Fruit fly (Drosophila melanogaster) whole organism, embryonic: Measurements from ENCODE around the gene Vps13D.
A peak's percentile ranks its signal among the peaks of the same experiment; 100 is the strongest.

ENCODE experiments used
- Awh ChIP-seq: fragments of 200-800 bp; sonication (Bioruptor generic); IDR thresholded peaks from 2 replicates; pipeline ENCODE4, ENCODE4 v1.3.6; 2022; ENCODE audit warnings: missing biosample characterization, missing genetic modification characterization
- Bgb ChIP-seq: fragments of 200-800 bp; sonication (Bioruptor generic); IDR thresholded peaks from 2 replicates; pipeline ENCODE4 v1.3.6; 2022; ENCODE audit warnings: missing biosample characterization, missing genetic modification characterization; ENCODE audit not compliant: partially characterized antibody
- CG10979 ChIP-seq: fragments of 200-800 bp; sonication (Bioruptor generic); optimal IDR thresholded peaks from 2 replicates; lab custom pipeline; 2018; ENCODE audit warnings: missing biosample characterization, mild to moderate bottlenecking, missing genetic modification characterization, moderate library complexity
- CG11456 ChIP-seq: fragments of 200-800 bp; sonication (Bioruptor generic); IDR thresholded peaks from 3 replicates; pipeline ENCODE4 v1.3.6; 2022; ENCODE audit warnings: missing biosample characterization, missing genetic modification characterization
- CG14667 ChIP-seq: fragments of 200-800 bp; sonication (Bioruptor generic); IDR thresholded peaks from 2 replicates; pipeline ENCODE4 v1.3.6; 2022; ENCODE audit warnings: missing biosample characterization, missing genetic modification characterization
- CG16779 ChIP-seq: fragments of 200-800 bp; sonication (Bioruptor generic); IDR thresholded peaks from 2 replicates; pipeline ENCODE4 v1.3.6; 2022; ENCODE audit warnings: missing biosample characterization, missing genetic modification characterization
- CG17186 ChIP-seq: fragments of 200-800 bp; sonication (Bioruptor generic); optimal IDR thresholded peaks from 3 replicates; lab custom pipeline; 2017; ENCODE audit warnings: missing biosample characterization, missing genetic modification reagents, missing genetic modification characterization
- CG17829 ChIP-seq: fragments of 200-800 bp; optimal IDR thresholded peaks from 2 replicates; lab custom pipeline; 2019; ENCODE audit warnings: missing biosample characterization, mild to moderate bottlenecking, missing genetic modification characterization, moderate library complexity
- CG2678 ChIP-seq: fragments of 200-800 bp; sonication (Bioruptor generic); optimal IDR thresholded peaks from 3 replicates; lab custom pipeline; 2019; ENCODE audit warnings: missing biosample characterization, mild to moderate bottlenecking, missing genetic modification characterization, moderate library complexity
- CG31365 ChIP-seq: fragments of 200-800 bp; sonication (Bioruptor generic); optimal IDR thresholded peaks from 2 replicates; lab custom pipeline; 2018; ENCODE audit warnings: missing biosample characterization, mild to moderate bottlenecking, missing genetic modification characterization
- CG31441 ChIP-seq: fragments of 200-800 bp; sonication (Bioruptor generic); IDR thresholded peaks from 2 replicates; pipeline ENCODE4 v1.3.6; 2022; ENCODE audit warnings: missing biosample characterization, missing genetic modification characterization
- CG3726 ChIP-seq: fragments of 200-800 bp; sonication (Bioruptor generic); IDR thresholded peaks from 3 replicates; pipeline ENCODE4, ENCODE4 v1.3.6; 2022; ENCODE audit warnings: missing biosample characterization, missing genetic modification characterization
- CG4282 ChIP-seq: fragments of 200-800 bp; sonication (Bioruptor generic); optimal IDR thresholded peaks from 2 replicates; lab custom pipeline; 2016; ENCODE audit warnings: missing biosample characterization, missing genetic modification characterization
- CG5180 ChIP-seq: fragments of 200-800 bp; sonication (Bioruptor generic); optimal IDR thresholded peaks from 3 replicates; lab custom pipeline; 2017; ENCODE audit warnings: missing biosample characterization, missing genetic modification characterization, mild to moderate bottlenecking, moderate library complexity, missing genetic modification reagents
- CG6254 ChIP-seq: fragments of 200-800 bp; sonication (Bioruptor generic); optimal IDR thresholded peaks from 3 replicates; lab custom pipeline; 2017; ENCODE audit warnings: mild to moderate bottlenecking, missing biosample characterization, missing genetic modification reagents, missing genetic modification characterization
- CG6654 ChIP-seq: fragments of 200-800 bp; sonication (Bioruptor generic); optimal IDR thresholded peaks from 2 replicates; lab custom pipeline; 2017; ENCODE audit warnings: missing biosample characterization, mild to moderate bottlenecking, missing genetic modification characterization
- CG6683 ChIP-seq: fragments of 200-800 bp; sonication (Bioruptor generic); optimal IDR thresholded peaks from 2 replicates; lab custom pipeline; 2017; ENCODE audit warnings: missing biosample characterization, mild to moderate bottlenecking, missing genetic modification characterization, missing genetic modification reagents
- CG7556 ChIP-seq: fragments of 200-800 bp; sonication (Bioruptor generic); optimal IDR thresholded peaks from 2 replicates; lab custom pipeline; 2017; ENCODE audit warnings: missing biosample characterization, mild to moderate bottlenecking, missing genetic modification characterization
- CG7786 ChIP-seq: fragments of 200-800 bp; sonication (Bioruptor generic); optimal IDR thresholded peaks from 2 replicates; lab custom pipeline; 2016; ENCODE audit warnings: missing biosample characterization, missing genetic modification characterization
- CG9797 ChIP-seq: fragments of 200-800 bp; sonication (Bioruptor generic); optimal IDR thresholded peaks from 3 replicates; lab custom pipeline; 2018; ENCODE audit warnings: missing biosample characterization, mild to moderate bottlenecking, missing genetic modification characterization
- CG9817 ChIP-seq: fragments of 200-800 bp; sonication (Bioruptor generic); optimal IDR thresholded peaks from 2 replicates; lab custom pipeline; 2018; ENCODE audit warnings: missing biosample characterization, mild to moderate bottlenecking, missing genetic modification characterization, moderate library complexity
- D ChIP-seq, 2 experiments: fragments of 200-800 bp in 1 of 2; fragments of >200 bp in 1 of 2; sonication (Bioruptor generic) in 1 of 2; optimal IDR thresholded peaks; 2 replicates in 1 of 2; 3 replicates in 1 of 2; lab custom pipeline; 2017; ENCODE audit warnings: mild to moderate bottlenecking in 1 of 2, missing biosample characterization in 1 of 2, missing genetic modification characterization in 1 of 2, missing genetic modification reagents in 1 of 2
- ERR ChIP-seq: fragments of 200-800 bp; sonication (Bioruptor generic); optimal IDR thresholded peaks from 2 replicates; lab custom pipeline; 2016; ENCODE audit warnings: missing biosample characterization, missing genetic modification characterization
- HHEX ChIP-seq: fragments of 200-800 bp; sonication (Bioruptor generic); optimal IDR thresholded peaks from 3 replicates; lab custom pipeline; 2017; ENCODE audit warnings: missing biosample characterization, mild to moderate bottlenecking, missing genetic modification characterization, missing genetic modification reagents
- HLH54F ChIP-seq: fragments of 200-800 bp; sonication (Bioruptor generic); optimal IDR thresholded peaks from 3 replicates; lab custom pipeline; 2016; ENCODE audit warnings: missing biosample characterization, missing genetic modification characterization
- HmgD ChIP-seq: fragments of 200-800 bp; sonication (Bioruptor generic); optimal IDR thresholded peaks from 3 replicates; lab custom pipeline; 2016; ENCODE audit warnings: missing biosample characterization, missing genetic modification characterization
- NC2β ChIP-seq: fragments of 200-800 bp; sonication (Bioruptor generic); optimal IDR thresholded peaks from 2 replicates; lab custom pipeline; 2016; ENCODE audit warnings: missing biosample characterization, missing genetic modification characterization
- Nf-YC ChIP-seq: fragments of 200-800 bp; optimal IDR thresholded peaks from 3 replicates; lab custom pipeline; 2019; ENCODE audit warnings: missing biosample characterization, mild to moderate bottlenecking, missing genetic modification characterization, moderate library complexity
- Rx ChIP-seq: fragments of 200-800 bp; sonication (Bioruptor generic); IDR thresholded peaks from 2 replicates; pipeline ENCODE4 v1.3.6; 2022; ENCODE audit warnings: missing biosample characterization, missing genetic modification characterization
- Six4 ChIP-seq: fragments of 200-800 bp; sonication (Bioruptor generic); optimal IDR thresholded peaks from 2 replicates; lab custom pipeline; 2016; ENCODE audit warnings: missing biosample characterization, missing genetic modification characterization
- ara ChIP-seq: fragments of 200-800 bp; sonication (Bioruptor generic); IDR thresholded peaks from 2 replicates; pipeline ENCODE4 v1.3.6; 2022; ENCODE audit warnings: missing biosample characterization, missing genetic modification characterization
- bsh ChIP-seq, 2 experiments: fragments of 200-800 bp; sonication (Bioruptor generic); optimal IDR thresholded peaks; 2 replicates each; lab custom pipeline; 2017 to 2018; ENCODE audit warnings: mild to moderate bottlenecking in 2 of 2, missing biosample characterization in 2 of 2, missing genetic modification characterization in 2 of 2, moderate library complexity in 1 of 2
- crol ChIP-seq: fragments of 200-800 bp; sonication (Bioruptor generic); IDR thresholded peaks from 2 replicates; pipeline ENCODE4 v1.3.6; 2022; ENCODE audit warnings: missing biosample characterization, missing genetic modification characterization
- crp ChIP-seq, 2 experiments: fragments of 200-800 bp; sonication (Bioruptor generic); optimal IDR thresholded peaks; 2 replicates in 1 of 2; 3 replicates in 1 of 2; lab custom pipeline; 2017; ENCODE audit warnings: missing biosample characterization in 2 of 2, missing genetic modification characterization in 2 of 2, mild to moderate bottlenecking in 1 of 2, moderate library complexity in 1 of 2
- dmrt11E ChIP-seq: fragments of 200-800 bp; sonication (Bioruptor generic); optimal IDR thresholded peaks from 3 replicates; lab custom pipeline; 2018; ENCODE audit warnings: missing biosample characterization, mild to moderate bottlenecking, missing genetic modification characterization, moderate library complexity
- gsb ChIP-seq: fragments of 200-800 bp; sonication (Bioruptor generic); IDR thresholded peaks from 2 replicates; pipeline ENCODE4 v1.3.6; 2022; ENCODE audit warnings: missing biosample characterization, missing genetic modification characterization
- gsb-n ChIP-seq: fragments of 200-800 bp; sonication (Bioruptor generic); optimal IDR thresholded peaks from 3 replicates; lab custom pipeline; 2018; ENCODE audit warnings: missing biosample characterization, mild to moderate bottlenecking, missing genetic modification characterization
- lola ChIP-seq, 3 experiments: fragments of >200 bp in 2 of 3; fragments of 200-800 bp in 1 of 3; sonication (Bioruptor generic) in 1 of 3; optimal IDR thresholded peaks; 2 replicates each; lab custom pipeline; 2017 to 2019; ENCODE audit warnings: missing biosample characterization in 3 of 3, missing genetic modification characterization in 3 of 3, mild to moderate bottlenecking in 1 of 3, moderate library complexity in 1 of 3
- mirr ChIP-seq: fragments of 200-800 bp; sonication (Bioruptor generic); optimal IDR thresholded peaks from 3 replicates; lab custom pipeline; 2018; ENCODE audit warnings: missing biosample characterization, mild to moderate bottlenecking, missing genetic modification characterization
- nmo ChIP-seq: fragments of 200-800 bp; sonication (Bioruptor generic); optimal IDR thresholded peaks from 2 replicates; lab custom pipeline; 2018; ENCODE audit warnings: missing biosample characterization, mild to moderate bottlenecking, missing genetic modification characterization, moderate library complexity
- odd ChIP-seq: fragments of 200-800 bp; sonication (Bioruptor generic); optimal IDR thresholded peaks from 2 replicates; lab custom pipeline; 2017; ENCODE audit warnings: missing biosample characterization, mild to moderate bottlenecking, missing genetic modification characterization
- onecut ChIP-seq: fragments of 200-800 bp; sonication (Bioruptor generic); IDR thresholded peaks from 2 replicates; pipeline ENCODE4 v1.3.6; 2022; ENCODE audit warnings: missing biosample characterization, missing genetic modification characterization
- pnt ChIP-seq: fragments of 200-800 bp; sonication (Bioruptor generic); optimal IDR thresholded peaks from 3 replicates; lab custom pipeline; 2016; ENCODE audit warnings: missing biosample characterization, missing genetic modification characterization
- prd ChIP-seq, 3 experiments: fragments of >200 bp in 2 of 3; fragments of 200-800 bp in 1 of 3; sonication (Bioruptor generic) in 1 of 3; optimal IDR thresholded peaks in 2 of 3; IDR thresholded peaks in 1 of 3; 2 replicates in 2 of 3; 3 replicates in 1 of 3; pipeline versions ENCODE4 v1.3.6 to Lab custom; 2017 to 2022; ENCODE audit warnings: missing biosample characterization in 1 of 3, missing genetic modification characterization in 1 of 3
- pros ChIP-seq: fragments of 200-800 bp; sonication (Bioruptor generic); optimal IDR thresholded peaks from 3 replicates; lab custom pipeline; 2019; ENCODE audit warnings: missing biosample characterization, mild to moderate bottlenecking, missing genetic modification characterization, moderate library complexity
- slbo ChIP-seq: fragments of 200-800 bp; sonication (Bioruptor generic); IDR thresholded peaks from 2 replicates; pipeline ENCODE4 v1.3.6; 2022; ENCODE audit warnings: missing biosample characterization, missing genetic modification characterization
- tin ChIP-seq: fragments of 200-800 bp; sonication (Bioruptor generic); optimal IDR thresholded peaks from 3 replicates; lab custom pipeline; 2016; ENCODE audit warnings: missing biosample characterization, missing genetic modification characterization
- trem ChIP-seq: fragments of 200-800 bp; optimal IDR thresholded peaks from 3 replicates; lab custom pipeline; 2019; ENCODE audit warnings: missing biosample characterization, mild to moderate bottlenecking, missing genetic modification characterization, moderate library complexity
- vfl ChIP-seq: fragments of 200-800 bp; sonication (Bioruptor generic); optimal IDR thresholded peaks from 2 replicates; lab custom pipeline; 2016; ENCODE audit warnings: missing biosample characterization, missing genetic modification characterization
- vvl ChIP-seq: fragments of 200-800 bp; sonication (Bioruptor generic); IDR thresholded peaks from 2 replicates; pipeline ENCODE4 v1.3.6; 2022; ENCODE audit warnings: missing biosample characterization, missing genetic modification characterization

The Vps13D gene

DNA sequence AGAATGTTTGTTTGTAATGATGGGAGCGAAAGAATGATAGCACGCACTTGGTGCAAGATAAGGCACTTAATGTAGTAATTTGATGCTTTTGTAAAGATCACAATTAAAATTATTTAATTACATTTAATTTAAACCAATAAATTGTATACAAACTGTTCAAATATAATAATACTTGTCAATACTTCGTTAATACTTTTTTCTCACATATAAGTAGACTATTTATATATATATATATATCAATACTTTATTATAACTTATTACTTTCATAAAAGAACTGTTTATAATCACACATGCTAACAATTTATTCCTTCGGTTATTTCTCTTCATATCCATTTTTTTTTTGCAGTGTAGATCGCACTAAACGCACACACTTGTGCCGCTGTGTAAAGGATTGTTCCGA, 37.2 kb upstream of the Vps13D start (continued):
- TF ChIP-seq odd (GFP tag; lab: Kevin White, UChicago) = no peak
- no peak for TF ChIP-seq CG17186 (GFP tag; lab: Kevin White, UChicago)
- no peak for TF ChIP-seq CG31365 (tag; lab: Kevin White, UChicago)
- no peak for TF ChIP-seq vfl (GFP tag; lab: Kevin White, UChicago)
- no peak for TF ChIP-seq prd (optimal IDR thresholded peaks at IDR 0.05; lab: Kevin White, UChicago)
- TF ChIP-seq prd (GFP tag; IDR thresholded peaks at IDR 0.05; lab: Robert Waterston, UW) = no peak
- TF ChIP-seq CG16779 (GFP tag; lab: Robert Waterston, UW) = no peak
- no peak for TF ChIP-seq HmgD (GFP tag; lab: Kevin White, UChicago)
- TF ChIP-seq nmo (GFP tag; lab: Kevin White, UChicago) = peak; percentile 33
- TF ChIP-seq CG11456 (GFP tag; lab: Robert Waterston, UW) = no peak
- no peak for TF ChIP-seq CG9817 (tag; lab: Kevin White, UChicago)
- TF ChIP-seq CG7786 (GFP tag; lab: Kevin White, UChicago) = no peak
- peak in 1 of 3 experiments; percentile 44 for TF ChIP-seq lola (GFP tag; optimal IDR thresholded peaks at IDR 0.05; lab: Kevin White, UChicago)
- peak; percentile 19 for TF ChIP-seq tin (GFP tag; lab: Kevin White, UChicago)
- TF ChIP-seq CG14667 (GFP tag; lab: Robert Waterston, UW) = no peak
- TF ChIP-seq crol (GFP tag; lab: Robert Waterston, UW) = no peak
- TF ChIP-seq HLH54F = no peak
- peak; percentile 2 for TF ChIP-seq gsb-n
- no peak for TF ChIP-seq Rx (GFP tag; lab: Robert Waterston, UW)
- TF ChIP-seq CG7556 (GFP tag; lab: Kevin White, UChicago) = peak; percentile 19
- peak; percentile 38 for TF ChIP-seq CG2678 (tag; lab: Kevin White, UChicago)
- no peak for TF ChIP-seq CG6683
- TF ChIP-seq crp (GFP tag; optimal IDR thresholded peaks at IDR 0.05; lab: Kevin White, UChicago) = no peak
- TF ChIP-seq vvl (GFP tag; lab: Robert Waterston, UW) = no peak
- no peak for TF ChIP-seq D (optimal IDR thresholded peaks at IDR 0.05; lab: Kevin White, UChicago)
- TF ChIP-seq D (GFP tag; optimal IDR thresholded peaks at IDR 0.05; lab: Kevin White, UChicago) = peak; percentile 24
- peak; percentile 26 for TF ChIP-seq CG6654
- TF ChIP-seq CG10979 = peak; percentile 69
- TF ChIP-seq Nf-YC (tag; lab: Kevin White, UChicago) = no peak
- no peak for TF ChIP-seq Awh (GFP tag; lab: Robert Waterston, UW)
- TF ChIP-seq pros (GFP tag; lab: Kevin White, UChicago) = no peak
- TF ChIP-seq onecut = no peak
- peak; percentile 49 for TF ChIP-seq CG6254 (GFP tag; lab: Kevin White, UChicago)
- no peak for TF ChIP-seq Bgb
- TF ChIP-seq gsb (GFP tag; lab: Robert Waterston, UW) = no peak
- no peak for TF ChIP-seq CG5180 (GFP tag; lab: Kevin White, UChicago)
- no peak for TF ChIP-seq NC2β (GFP tag; lab: Kevin White, UChicago)
- TF ChIP-seq mirr (GFP tag; lab: Kevin White, UChicago) = no peak
- TF ChIP-seq CG4282 (GFP tag; lab: Kevin White, UChicago) = no peak
- no peak for TF ChIP-seq CG3726 (GFP tag; lab: Robert Waterston, UW)
- TF ChIP-seq HHEX (GFP tag; lab: Kevin White, UChicago) = peak; percentile 20
- TF ChIP-seq Six4 (GFP tag; lab: Kevin White, UChicago) = no peak
- peak; percentile 53 for TF ChIP-seq CG31441 (GFP tag; lab: Robert Waterston, UW)
- TF ChIP-seq dmrt11E = peak; percentile 43
- TF ChIP-seq slbo (GFP tag; lab: Robert Waterston, UW) = no peak
- TF ChIP-seq ara (GFP tag; lab: Robert Waterston, UW) = no peak
- no peak for TF ChIP-seq CG17829 (tag; lab: Kevin White, UChicago)
- peak in 1 of 2 experiments; percentile 20 for TF ChIP-seq bsh (GFP tag; optimal IDR thresholded peaks at IDR 0.05; lab: Kevin White, UChicago)
- TF ChIP-seq CG9797 (GFP tag; lab: Kevin White, UChicago) = no peak
- TF ChIP-seq ERR = no peak
- peak; percentile 4 for TF ChIP-seq trem (tag; lab: Kevin White, UChicago)
- TF ChIP-seq pnt = no peak
